Fruit fly (Drosophila melanogaster) whole organism, embryonic: ENCODE measurements around the gene scpr-C.

ENCODE experiments used
- Asciz ChIP-seq: fragments of 200-800 bp; sonication (Bioruptor generic); optimal IDR thresholded peaks from 2 replicates; lab custom pipeline; 2017; ENCODE audit warnings: missing biosample characterization, mild to moderate bottlenecking, missing genetic modification characterization, missing genetic modification reagents
- CG10462 ChIP-seq: fragments of 200-800 bp; sonication (Bioruptor generic); optimal IDR thresholded peaks from 2 replicates; lab custom pipeline; 2016; ENCODE audit warnings: missing biosample characterization, missing genetic modification characterization
- CG10979 ChIP-seq: fragments of 200-800 bp; sonication (Bioruptor generic); optimal IDR thresholded peaks from 2 replicates; lab custom pipeline; 2018; ENCODE audit warnings: missing biosample characterization, mild to moderate bottlenecking, missing genetic modification characterization, moderate library complexity
- CG11398 ChIP-seq: fragments of 200-800 bp; sonication (Bioruptor generic); optimal IDR thresholded peaks from 2 replicates; lab custom pipeline; 2016; ENCODE audit warnings: missing biosample characterization, missing genetic modification characterization
- CG11504 ChIP-seq: fragments of 200-800 bp; sonication (Bioruptor generic); optimal IDR thresholded peaks from 3 replicates; lab custom pipeline; 2019; ENCODE audit warnings: missing biosample characterization, mild to moderate bottlenecking, missing genetic modification characterization, moderate library complexity
- CG13624 ChIP-seq: fragments of 200-800 bp; sonication (Bioruptor generic); optimal IDR thresholded peaks from 2 replicates; lab custom pipeline; 2016; ENCODE audit warnings: missing biosample characterization, missing genetic modification characterization
- CG15696 ChIP-seq: fragments of 200-800 bp; sonication (Bioruptor generic); optimal IDR thresholded peaks from 2 replicates; lab custom pipeline; 2019; ENCODE audit warnings: missing biosample characterization, mild to moderate bottlenecking, missing genetic modification characterization, moderate library complexity
- CG16779 ChIP-seq: fragments of 200-800 bp; sonication (Bioruptor generic); IDR thresholded peaks from 2 replicates; pipeline ENCODE4 v1.3.6; 2022; ENCODE audit warnings: missing biosample characterization, missing genetic modification characterization
- CG17568 ChIP-seq: fragments of 200-800 bp; sonication (Bioruptor generic); optimal IDR thresholded peaks from 2 replicates; lab custom pipeline; 2018; ENCODE audit warnings: missing biosample characterization, mild to moderate bottlenecking, missing genetic modification characterization, moderate library complexity
- CG2116 ChIP-seq: fragments of 200-800 bp; sonication (Bioruptor generic); optimal IDR thresholded peaks from 3 replicates; lab custom pipeline; 2018; ENCODE audit warnings: missing biosample characterization, mild to moderate bottlenecking, missing genetic modification characterization
- CG2120 ChIP-seq: fragments of 200-800 bp; sonication (Bioruptor generic); optimal IDR thresholded peaks from 3 replicates; lab custom pipeline; 2016; ENCODE audit warnings: missing biosample characterization, missing genetic modification characterization
- CG4854 ChIP-seq: fragments of 200-800 bp; sonication (Bioruptor generic); optimal IDR thresholded peaks from 2 replicates; lab custom pipeline; 2016; ENCODE audit warnings: missing biosample characterization, missing genetic modification characterization, inconsistent platforms
- CG6254 ChIP-seq: fragments of 200-800 bp; sonication (Bioruptor generic); optimal IDR thresholded peaks from 3 replicates; lab custom pipeline; 2017; ENCODE audit warnings: mild to moderate bottlenecking, missing biosample characterization, missing genetic modification reagents, missing genetic modification characterization
- CG7745 ChIP-seq: fragments of 200-800 bp; sonication (Bioruptor generic); optimal IDR thresholded peaks from 2 replicates; lab custom pipeline; 2018; ENCODE audit warnings: missing biosample characterization, mild to moderate bottlenecking, missing genetic modification characterization, moderate library complexity
- CG7786 ChIP-seq: fragments of 200-800 bp; sonication (Bioruptor generic); optimal IDR thresholded peaks from 2 replicates; lab custom pipeline; 2016; ENCODE audit warnings: missing biosample characterization, missing genetic modification characterization
- CG7987 ChIP-seq: fragments of 200-800 bp; sonication (Bioruptor generic); optimal IDR thresholded peaks from 2 replicates; lab custom pipeline; 2018; ENCODE audit warnings: missing biosample characterization, mild to moderate bottlenecking, missing genetic modification characterization, moderate library complexity
- CG9215 ChIP-seq: fragments of 200-800 bp; sonication (Bioruptor generic); IDR thresholded peaks from 2 replicates; pipeline ENCODE4 v1.3.6; 2022; ENCODE audit warnings: missing biosample characterization, missing genetic modification characterization
- CG9876 ChIP-seq: fragments of 200-800 bp; sonication (Bioruptor generic); optimal IDR thresholded peaks from 2 replicates; lab custom pipeline; 2016; ENCODE audit warnings: missing biosample characterization, missing genetic modification characterization
- Dek ChIP-seq: fragments of 200-800 bp; sonication (Bioruptor generic); optimal IDR thresholded peaks from 3 replicates; lab custom pipeline; 2019; ENCODE audit warnings: missing biosample characterization, mild to moderate bottlenecking, missing genetic modification characterization, moderate library complexity
- Drgx ChIP-seq: fragments of 200-800 bp; sonication (Bioruptor generic); IDR thresholded peaks from 2 replicates; pipeline ENCODE4 v1.3.6; 2022; ENCODE audit warnings: missing biosample characterization, missing genetic modification characterization
- ERR ChIP-seq: fragments of 200-800 bp; sonication (Bioruptor generic); optimal IDR thresholded peaks from 2 replicates; lab custom pipeline; 2016; ENCODE audit warnings: missing biosample characterization, missing genetic modification characterization
- Hey ChIP-seq: fragments of 200-800 bp; sonication (Bioruptor generic); optimal IDR thresholded peaks from 3 replicates; lab custom pipeline; 2018; ENCODE audit warnings: missing biosample characterization, mild to moderate bottlenecking, missing genetic modification characterization
- Hr78 ChIP-seq, 2 experiments: fragments of 200-800 bp in 1 of 2; fragments of >200 bp in 1 of 2; sonication (Bioruptor generic) in 1 of 2; optimal IDR thresholded peaks; 2 replicates each; lab custom pipeline; 2017 to 2019; ENCODE audit warnings: missing biosample characterization in 2 of 2, missing genetic modification characterization in 2 of 2, mild to moderate bottlenecking in 1 of 2, moderate library complexity in 1 of 2
- MTF-1 ChIP-seq: fragments of 200-800 bp; sonication (Bioruptor generic); optimal IDR thresholded peaks from 2 replicates; lab custom pipeline; 2018; ENCODE audit warnings: missing biosample characterization, mild to moderate bottlenecking, missing genetic modification characterization, borderline replicate concordance
- Optix ChIP-seq: fragments of 200-800 bp; sonication (Bioruptor generic); IDR thresholded peaks from 3 replicates; pipeline ENCODE4 v1.3.6; 2022; ENCODE audit warnings: missing biosample characterization, missing genetic modification characterization
- PHDP ChIP-seq: fragments of 200-800 bp; sonication (Bioruptor generic); optimal IDR thresholded peaks from 3 replicates; lab custom pipeline; 2018; ENCODE audit warnings: missing biosample characterization, mild to moderate bottlenecking, missing genetic modification characterization, moderate library complexity
- Rfx ChIP-seq: fragments of 200-800 bp; sonication (Bioruptor generic); IDR thresholded peaks from 2 replicates; pipeline ENCODE4 v1.3.6; 2022; ENCODE audit warnings: missing biosample characterization, missing genetic modification characterization
- Trl ChIP-seq, 3 experiments: fragments of >200 bp in 2 of 3; fragments of 200-800 bp in 1 of 3; sonication (Bioruptor generic) in 1 of 3; optimal IDR thresholded peaks; 2 replicates in 1 of 3; 3 replicates in 2 of 3; lab custom pipeline; 2016 to 2017; ENCODE audit warnings: missing biosample characterization in 1 of 3, missing genetic modification characterization in 1 of 3
- Usf ChIP-seq: fragments of 200-800 bp; sonication (Bioruptor generic); optimal IDR thresholded peaks from 2 replicates; lab custom pipeline; 2017; ENCODE audit warnings: missing genotype, missing biosample characterization, missing genetic modification characterization
- ash1 ChIP-seq: fragments of 200-800 bp; sonication (Bioruptor generic); optimal IDR thresholded peaks from 2 replicates; lab custom pipeline; 2018; ENCODE audit warnings: missing biosample characterization, mild to moderate bottlenecking, missing genetic modification characterization
- bowl ChIP-seq: fragments of 200-800 bp; sonication (Bioruptor generic); IDR thresholded peaks from 2 replicates; pipeline ENCODE4 v1.3.6; 2022; ENCODE audit warnings: missing biosample characterization, missing genetic modification characterization
- croc ChIP-seq: fragments of 200-800 bp; sonication (Bioruptor generic); conservative IDR thresholded peaks from 3 replicates; pipeline ENCODE4 v1.3.6; 2022; ENCODE audit warnings: missing biosample characterization, missing genetic modification characterization
- crp ChIP-seq, 2 experiments: fragments of 200-800 bp; sonication (Bioruptor generic); optimal IDR thresholded peaks; 2 replicates in 1 of 2; 3 replicates in 1 of 2; lab custom pipeline; 2017; ENCODE audit warnings: missing biosample characterization in 2 of 2, missing genetic modification characterization in 2 of 2, mild to moderate bottlenecking in 1 of 2, moderate library complexity in 1 of 2
- disco-r ChIP-seq: fragments of 200-800 bp; sonication (Bioruptor generic); optimal IDR thresholded peaks from 2 replicates; lab custom pipeline; 2016; ENCODE audit warnings: missing biosample characterization, missing genetic modification characterization
- ems ChIP-seq: fragments of 200-800 bp; sonication (Bioruptor generic); optimal IDR thresholded peaks from 3 replicates; lab custom pipeline; 2016; ENCODE audit warnings: missing biosample characterization, missing genetic modification characterization
- esg ChIP-seq: fragments of 200-800 bp; sonication (Bioruptor generic); conservative IDR thresholded peaks from 2 replicates; pipeline ENCODE4 v1.3.6; 2022; ENCODE audit warnings: missing biosample characterization, missing genetic modification characterization
- gem ChIP-seq: fragments of 200-800 bp; sonication (Bioruptor generic); optimal IDR thresholded peaks from 2 replicates; lab custom pipeline; 2019; ENCODE audit warnings: missing biosample characterization, mild to moderate bottlenecking, missing genetic modification characterization, moderate library complexity
- hb ChIP-seq: fragments of 200-800 bp; sonication (Bioruptor generic); IDR thresholded peaks from 3 replicates; pipeline ENCODE4 v1.3.6; 2022; ENCODE audit warnings: missing biosample characterization, missing genetic modification characterization; ENCODE audit not compliant: partially characterized antibody
- inv ChIP-seq: fragments of 200-800 bp; sonication (Bioruptor generic); IDR thresholded peaks from 2 replicates; pipeline ENCODE4 v1.3.6; 2022; ENCODE audit warnings: missing biosample characterization, missing genetic modification characterization; ENCODE audit not compliant: partially characterized antibody
- kah ChIP-seq: fragments of 200-800 bp; sonication (Bioruptor generic); optimal IDR thresholded peaks from 2 replicates; lab custom pipeline; 2018; ENCODE audit warnings: missing biosample characterization, mild to moderate bottlenecking, missing genetic modification characterization
- maf-S ChIP-seq: fragments of 200-800 bp; sonication (Bioruptor generic); optimal IDR thresholded peaks from 2 replicates; lab custom pipeline; 2016; ENCODE audit warnings: missing biosample characterization, missing genetic modification characterization
- nerfin-1 ChIP-seq: fragments of 200-800 bp; sonication (Bioruptor generic); optimal IDR thresholded peaks from 3 replicates; lab custom pipeline; 2019; ENCODE audit warnings: missing biosample characterization, mild to moderate bottlenecking, missing genetic modification characterization, moderate library complexity
- psq ChIP-seq: fragments of 200-800 bp; sonication (Bioruptor generic); optimal IDR thresholded peaks from 2 replicates; lab custom pipeline; 2017; ENCODE audit warnings: missing biosample characterization, missing genetic modification characterization
- sc ChIP-seq, 3 experiments: fragments of >200 bp in 2 of 3; fragments of 200-800 bp in 1 of 3; sonication (Bioruptor generic) in 1 of 3; optimal IDR thresholded peaks; 2 replicates in 2 of 3; 3 replicates in 1 of 3; lab custom pipeline; 2017; ENCODE audit warnings: mild to moderate bottlenecking in 1 of 3, missing biosample characterization in 1 of 3, missing genetic modification characterization in 1 of 3, missing genetic modification reagents in 1 of 3
- sisA ChIP-seq: fragments of 200-800 bp; sonication (Bioruptor generic); IDR thresholded peaks from 2 replicates; pipeline ENCODE4 v1.3.6; 2022; ENCODE audit warnings: missing biosample characterization, missing genetic modification characterization
- sr ChIP-seq: fragments of 200-800 bp; sonication (Bioruptor generic); IDR thresholded peaks from 3 replicates; pipeline ENCODE4 v1.3.6; 2022; ENCODE audit warnings: missing biosample characterization, missing genetic modification characterization
- tin ChIP-seq: fragments of 200-800 bp; sonication (Bioruptor generic); optimal IDR thresholded peaks from 3 replicates; lab custom pipeline; 2016; ENCODE audit warnings: missing biosample characterization, missing genetic modification characterization
- wor ChIP-seq: fragments of 200-800 bp; sonication (Bioruptor generic); IDR thresholded peaks from 2 replicates; pipeline ENCODE4 v1.3.6; 2022; ENCODE audit warnings: missing biosample characterization, missing genetic modification characterization

The scpr-C gene

DNA sequence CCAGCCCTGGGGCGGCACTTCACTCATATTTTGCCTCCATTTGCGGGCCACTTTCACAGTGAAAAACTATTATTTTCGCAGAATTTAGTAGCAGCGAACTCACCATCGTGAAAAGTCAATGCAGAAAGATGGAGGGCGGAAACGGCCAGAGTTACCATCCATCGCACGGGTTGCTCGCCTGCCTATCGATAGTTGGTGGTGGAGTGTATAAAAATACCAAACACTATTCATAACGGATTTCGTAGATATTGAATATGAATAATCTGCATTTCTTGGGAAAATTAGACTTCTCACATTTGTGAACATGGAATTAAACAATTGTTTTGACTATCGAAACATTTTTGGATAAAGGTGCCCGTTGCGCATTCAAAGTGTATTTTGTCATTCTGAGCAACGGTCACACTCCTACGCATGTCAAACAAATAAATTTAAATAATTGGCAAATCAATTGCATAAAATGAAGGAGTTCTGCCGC lies 9.1 kb upstream of the scpr-C start, which contains the start of the genes RpS25 and CG4820 (continued):
- TF ChIP-seq tin (GFP tag; lab: Kevin White, UChicago) (peak; percentile 84), Hr78 (GFP tag; optimal IDR thresholded peaks at IDR 0.05; lab: Kevin White, UChicago) (peak in 1 of 2 experiments; percentile 27), Asciz (GFP tag; lab: Kevin White, UChicago) (peak; percentile 89), hb (GFP tag; lab: Robert Waterston, UW) (peak; percentile 80; the same call in 2 of the 3 replicates), esg (peak; percentile 29; the same call in 1 of the 2 replicates), Usf (peak; percentile 80), sc (optimal IDR thresholded peaks at IDR 0.05; lab: Kevin White, UChicago) (no peak), sc (GFP tag; optimal IDR thresholded peaks at IDR 0.05; lab: Kevin White, UChicago) (peak; percentile 86), CG6254 (GFP tag; lab: Kevin White, UChicago) (peak; percentile 74), CG10462 (peak; percentile 76), bowl (GFP tag; lab: Robert Waterston, UW) (peak; percentile 71), kah (peak; percentile 85), CG16779 (GFP tag; lab: Robert Waterston, UW) (peak; percentile 79), crp (GFP tag; optimal IDR thresholded peaks at IDR 0.05; lab: Kevin White, UChicago) (peak in 1 of 2 experiments; percentile 66), CG7745 (tag; lab: Kevin White, UChicago) (peak; percentile 39), Optix (peak; percentile 81), nerfin-1 (tag; lab: Kevin White, UChicago) (peak; percentile 91), CG10979 (tag; lab: Kevin White, UChicago) (peak; percentile 83), CG7987 (GFP tag; lab: Kevin White, UChicago) (peak; percentile 98), croc (peak; percentile 77), CG11398 (GFP tag; lab: Kevin White, UChicago) (peak; percentile 92), disco-r (GFP tag; lab: Kevin White, UChicago) (peak; percentile 92), Drgx (GFP tag; lab: Robert Waterston, UW) (peak; percentile 60), MTF-1 (GFP tag; lab: Kevin White, UChicago) (peak; percentile 96), CG15696 (tag; lab: Kevin White, UChicago) (peak; percentile 66), CG9215 (peak; percentile 65), PHDP (tag; lab: Kevin White, UChicago) (peak; percentile 91), ERR (GFP tag; lab: Kevin White, UChicago) (peak; percentile 77), Hey (peak; percentile 85), CG2116 (peak; percentile 95), wor (GFP tag; lab: Robert Waterston, UW) (0 out of 2 replicates have a peak, but pooled peaks have one; percentile 44), Rfx (GFP tag; lab: Robert Waterston, UW) (peak; percentile 93), ash1 (peak; percentile 93), CG9876 (GFP tag; lab: Kevin White, UChicago) (peak; percentile 92), inv (peak; percentile 78), CG2120 (GFP tag; lab: Kevin White, UChicago) (peak; percentile 78), CG7786 (peak; percentile 81), CG17568 (GFP tag; lab: Kevin White, UChicago) (peak; percentile 93), CG11504 (tag; lab: Kevin White, UChicago) (peak; percentile 84), Dek (tag; lab: Kevin White, UChicago) (peak; percentile 71), sr (peak; percentile 82), CG13624 (GFP tag; lab: Kevin White, UChicago) (peak; percentile 96), gem (tag; lab: Kevin White, UChicago) (peak; percentile 80), psq (GFP tag; lab: Kevin White, UChicago) (peak; percentile 75), ems (peak; percentile 79), CG4854 (peak; percentile 83), maf-S (GFP tag; lab: Kevin White, UChicago) (peak; percentile 88), Trl (optimal IDR thresholded peaks at IDR 0.05; lab: Kevin White, UChicago) (no peak), Trl (GFP tag; optimal IDR thresholded peaks at IDR 0.05; lab: Kevin White, UChicago) (peak; percentile 96), sisA (GFP tag; lab: Robert Waterston, UW) (peak; percentile 40; the same call in 1 of the 2 replicates)
